Fruit fly (Drosophila melanogaster) whole organism, prepupa: Measurements from ENCODE around the gene Apc2.

Experiments
- CG4318 ChIP-seq: fragments of 200-800 bp; sonication (Bioruptor generic); optimal IDR thresholded peaks from 3 replicates; lab custom pipeline; 2017; ENCODE audit warnings: missing biosample characterization, mild to moderate bottlenecking, missing genetic modification characterization
- Hr4 ChIP-seq: fragments of 200-800 bp; sonication (Bioruptor generic); optimal IDR thresholded peaks from 3 replicates; lab custom pipeline; 2016; ENCODE audit warnings: missing biosample characterization, missing genetic modification characterization
- Sox102F ChIP-seq: fragments of 200-800 bp; sonication (Bioruptor generic); optimal IDR thresholded peaks from 2 replicates; lab custom pipeline; 2016; ENCODE audit warnings: missing biosample characterization, mild to moderate bottlenecking, missing genetic modification characterization
- lz ChIP-seq: fragments of 200-800 bp; sonication (Bioruptor generic); optimal IDR thresholded peaks from 3 replicates; lab custom pipeline; 2016; ENCODE audit warnings: missing biosample characterization, missing genetic modification characterization

- no peak for TF ChIP-seq lz (GFP tag; lab: Kevin White, UChicago)
- no peak for TF ChIP-seq CG4318 (GFP tag; lab: Kevin White, UChicago)
- no peak for TF ChIP-seq Hr4 (GFP tag; lab: Kevin White, UChicago)
- TF ChIP-seq Sox102F = no peak
These were observed 8.6 kb downstream of the Apc2 start, which contains the start of gene CG13606 for dm6 chr3R:24172379-24172778.
